Fruit fly (Drosophila melanogaster) whole organism, prepupa: ENCODE data around the gene CG5276.

Experiments
- Blimp-1 ChIP-seq: fragments of 200-800 bp; sonication (Bioruptor generic); optimal IDR thresholded peaks from 3 replicates; lab custom pipeline; 2017; ENCODE audit warnings: missing biosample characterization, missing genetic modification characterization, mild to moderate bottlenecking, moderate library complexity, missing genetic modification reagents
- CG3032 ChIP-seq: fragments of 200-800 bp; optimal IDR thresholded peaks from 2 replicates; lab custom pipeline; 2019; ENCODE audit warnings: missing biosample characterization, mild to moderate bottlenecking, missing genetic modification characterization, moderate library complexity
- Eip75B ChIP-seq: fragments of 200-800 bp; sonication (Bioruptor generic); optimal IDR thresholded peaks from 3 replicates; lab custom pipeline; 2016; ENCODE audit warnings: missing biosample characterization, missing genetic modification characterization
- Hr39 ChIP-seq: fragments of 200-800 bp; sonication (Bioruptor generic); optimal IDR thresholded peaks from 2 replicates; lab custom pipeline; 2016; ENCODE audit warnings: missing biosample characterization, missing genetic modification characterization
- Hr4 ChIP-seq: fragments of 200-800 bp; sonication (Bioruptor generic); optimal IDR thresholded peaks from 3 replicates; lab custom pipeline; 2016; ENCODE audit warnings: missing biosample characterization, missing genetic modification characterization
- Smox ChIP-seq: fragments of 200-800 bp; sonication (Bioruptor generic); optimal IDR thresholded peaks from 3 replicates; lab custom pipeline; 2016; ENCODE audit warnings: missing biosample characterization, missing genetic modification characterization
- ss ChIP-seq, 2 experiments: fragments of 200-800 bp; sonication (Bioruptor generic); optimal IDR thresholded peaks; 2 replicates in 1 of 2; 3 replicates in 1 of 2; lab custom pipeline; 2017 to 2018; ENCODE audit warnings: mild to moderate bottlenecking in 2 of 2, missing biosample characterization in 2 of 2, missing genetic modification characterization in 2 of 2, moderate library complexity in 1 of 2

dm6 chr3R:11437528-11437927 is 6.0 kb downstream of the CG5276 start, which contains the start of gene CG17230:
- TF ChIP-seq Eip75B (no peak), Hr39 (GFP tag; lab: Kevin White, UChicago) (no peak), Smox (GFP tag; lab: Kevin White, UChicago) (no peak), ss (GFP tag; optimal IDR thresholded peaks at IDR 0.05; lab: Kevin White, UChicago) (no peak), CG3032 (tag; lab: Kevin White, UChicago) (no peak), Hr4 (GFP tag; lab: Kevin White, UChicago) (no peak), Blimp-1 (GFP tag; lab: Kevin White, UChicago) (no peak)
